2 worm cellular contexts compared by ENCODE assay signal in the genomic region with DNA sequence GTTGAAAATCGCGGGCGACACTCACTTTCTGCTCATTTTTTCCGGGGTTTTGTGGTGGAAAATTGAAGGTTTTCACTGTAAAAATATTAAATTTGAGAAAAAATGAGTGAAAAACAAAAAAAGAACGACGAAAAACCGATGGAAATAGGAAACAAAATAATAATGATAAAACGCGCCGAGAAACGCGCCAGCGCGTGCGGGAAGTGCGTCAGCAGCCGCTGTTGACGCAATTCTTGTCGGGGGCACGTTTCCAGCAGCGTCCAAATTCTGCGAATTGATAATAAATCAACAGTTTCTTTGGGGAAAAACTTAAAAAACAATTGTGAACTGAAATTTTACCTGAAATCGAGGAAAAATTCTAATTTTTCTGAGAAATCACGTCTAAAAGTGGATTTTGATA.
TF ChIP-seq lines count a peak whose summit lies in the region.

A gene (minus strand): TSS at position 36 of the 400 bp plus-strand sequence.

TF ChIP-seq in whole organism, L4 larva, 104 proteins besides CTCF, POLR2A, EP300 and RAD21 (continued from another document):
- no peak for TF ChIP-seq lir-3 (tag; optimal IDR thresholded peaks at IDR 0.05; lab: Kevin White, UChicago)
- peak; percentile 15 for TF ChIP-seq nhr-25 (tag; optimal IDR thresholded peaks at IDR 0.05; lab: Kevin White, UChicago; ENCODE audit: borderline replicate concordance, insufficient read depth)
- TF ChIP-seq ceh-20 (GFP tag; IDR thresholded peaks at IDR 0.05; lab: Robert Waterston, UW), result no peak
- no peak; the same call in 1 of the 2 replicates for TF ChIP-seq zfp-3 (GFP tag; conservative IDR thresholded peaks at IDR 0.05; lab: Robert Waterston, UW)
- 0 out of 2 replicates have a peak, but pooled peaks have one; percentile 7 for TF ChIP-seq D1046.2 (GFP tag; IDR thresholded peaks at IDR 0.05; lab: Robert Waterston, UW)
- TF ChIP-seq pqm-1 (tag; optimal IDR thresholded peaks at IDR 0.05; lab: Kevin White, UChicago), result no peak
- TF ChIP-seq tag-97 (GFP tag; IDR thresholded peaks at IDR 0.05; lab: Robert Waterston, UW), result no peak
- TF ChIP-seq Y105C5A.15 (GFP tag; IDR thresholded peaks at IDR 0.05; lab: Robert Waterston, UW), result no peak
- TF ChIP-seq ZK546.5 (tag; optimal IDR thresholded peaks at IDR 0.05; lab: Kevin White, UChicago), result no peak
- peak; percentile 59 for TF ChIP-seq lin-13 (GFP tag; optimal IDR thresholded peaks at IDR 0.05; lab: Kevin White, UChicago)
- TF ChIP-seq lin-38 (GFP tag; IDR thresholded peaks at IDR 0.05; lab: Robert Waterston, UW), result peak; percentile 85
- no peak for TF ChIP-seq egl-27 (tag; optimal IDR thresholded peaks at IDR 0.05; lab: Kevin White, UChicago)
- TF ChIP-seq hif-1 (tag; optimal IDR thresholded peaks at IDR 0.05; lab: Kevin White, UChicago), result peak in 1 of 2 experiments; percentile 61
- TF ChIP-seq nhr-41 (GFP tag; IDR thresholded peaks at IDR 0.05; lab: Robert Waterston, UW), result no peak
- TF ChIP-seq ceh-82 (tag; optimal IDR thresholded peaks at IDR 0.05; lab: Kevin White, UChicago), result no peak
- peak; percentile 92 for TF ChIP-seq mes-2 (tag; optimal IDR thresholded peaks at IDR 0.05; lab: Kevin White, UChicago; ENCODE audit: poor library complexity, severe bottlenecking)
- peak; percentile 43 for TF ChIP-seq nhr-28 (tag; optimal IDR thresholded peaks at IDR 0.05; lab: Kevin White, UChicago)
- TF ChIP-seq Y75B8A.6 (GFP tag; IDR thresholded peaks at IDR 0.05; lab: Robert Waterston, UW), result no peak
- no peak for TF ChIP-seq ztf-11 (tag; optimal IDR thresholded peaks at IDR 0.05; lab: Kevin White, UChicago)
- no peak for TF ChIP-seq dmd-8 (GFP tag; IDR thresholded peaks at IDR 0.05; lab: Robert Waterston, UW)
- TF ChIP-seq pha-4 (GFP tag; IDR thresholded peaks at IDR 0.05; lab: Robert Waterston, UW), result peak; percentile 67
- no peak for TF ChIP-seq pha-4 (tag; optimal IDR thresholded peaks at IDR 0.05; lab: Kevin White, UChicago)
- TF ChIP-seq aly-2 (tag; optimal IDR thresholded peaks at IDR 0.05; lab: Kevin White, UChicago), result no peak
- TF ChIP-seq ceh-28 (tag; optimal IDR thresholded peaks at IDR 0.05; lab: Kevin White, UChicago), result no peak
- TF ChIP-seq mdl-1 (tag; optimal IDR thresholded peaks at IDR 0.05; lab: Kevin White, UChicago), result peak in 1 of 2 experiments; percentile 52
- TF ChIP-seq gei-8 (GFP tag; optimal IDR thresholded peaks at IDR 0.05; lab: Kevin White, UChicago), result no peak
- peak; percentile 78 for TF ChIP-seq nhr-102 (tag; optimal IDR thresholded peaks at IDR 0.05; lab: Kevin White, UChicago)
- no peak for TF ChIP-seq zag-1 (tag; optimal IDR thresholded peaks at IDR 0.05; lab: Kevin White, UChicago)
- peak; percentile 48 for TF ChIP-seq F37D6.2 (tag; optimal IDR thresholded peaks at IDR 0.05; lab: Kevin White, UChicago)
- TF ChIP-seq daf-16 (GFP tag; optimal IDR thresholded peaks at IDR 0.05; lab: Kevin White, UChicago), result no peak
- peak; percentile 34 for TF ChIP-seq daf-16 (tag; optimal IDR thresholded peaks at IDR 0.05; lab: Kevin White, UChicago)
- TF ChIP-seq lim-7 (GFP tag; IDR thresholded peaks at IDR 0.05; lab: Robert Waterston, UW), result no peak
- TF ChIP-seq lin-1 (GFP tag; IDR thresholded peaks at IDR 0.05; lab: Robert Waterston, UW), result no peak
- TF ChIP-seq snpc-1.2 (GFP tag; IDR thresholded peaks at IDR 0.05; lab: Robert Waterston, UW), result no peak
- no peak for TF ChIP-seq ctbp-1 (GFP tag; IDR thresholded peaks at IDR 0.05; lab: Robert Waterston, UW)
- TF ChIP-seq nhr-76 (tag; optimal IDR thresholded peaks at IDR 0.05; lab: Kevin White, UChicago), result no peak
- TF ChIP-seq mxl-3 (GFP tag; optimal IDR thresholded peaks at IDR 0.05; lab: Kevin White, UChicago), result peak; percentile 65
- no peak for TF ChIP-seq ceh-32 (tag; optimal IDR thresholded peaks at IDR 0.05; lab: Kevin White, UChicago; ENCODE audit: poor library complexity)
- TF ChIP-seq saeg-2 (GFP tag; IDR thresholded peaks at IDR 0.05; lab: Robert Waterston, UW), result no peak
- no peak for TF ChIP-seq daf-19 (GFP tag; conservative IDR thresholded peaks at IDR 0.05; lab: Robert Waterston, UW)
- peak; percentile 72 for TF ChIP-seq dmd-6 (GFP tag; IDR thresholded peaks at IDR 0.05; lab: Robert Waterston, UW)
- peak; percentile 67 for TF ChIP-seq hlh-30 (tag; optimal IDR thresholded peaks at IDR 0.05; lab: Kevin White, UChicago; ENCODE audit: insufficient read depth)
- TF ChIP-seq fkh-10 (GFP tag; optimal IDR thresholded peaks at IDR 0.05; lab: Kevin White, UChicago), result peak; percentile 34
- no peak for TF ChIP-seq F26F4.8 (GFP tag; conservative IDR thresholded peaks at IDR 0.05; lab: Robert Waterston, UW)
- TF ChIP-seq madf-9 (GFP tag; conservative IDR thresholded peaks at IDR 0.05; lab: Robert Waterston, UW), result no peak
- TF ChIP-seq lin-15B (tag; optimal IDR thresholded peaks at IDR 0.05; lab: Kevin White, UChicago), result no peak
- TF ChIP-seq mdt-29 (GFP tag; IDR thresholded peaks at IDR 0.05; lab: Robert Waterston, UW), result no peak
- TF ChIP-seq F44E2.7 (GFP tag; IDR thresholded peaks at IDR 0.05; lab: Robert Waterston, UW), result no peak
- peak; percentile 25 for TF ChIP-seq F10B5.3 (tag; optimal IDR thresholded peaks at IDR 0.05; lab: Kevin White, UChicago)
TF ChIP-seq in whole organism, L4 larva: peak in this region for 38.

TF ChIP-seq in whole organism, late embryonic, 69 proteins besides CTCF, POLR2A, EP300 and RAD21 (continued from another document):
- TF ChIP-seq ceh-48 (tag; optimal IDR thresholded peaks at IDR 0.05; lab: Kevin White, UChicago), result peak; percentile 7
- no peak for TF ChIP-seq dve-1 (tag; optimal IDR thresholded peaks at IDR 0.05; lab: Kevin White, UChicago)
- TF ChIP-seq tbx-7 (tag; optimal IDR thresholded peaks at IDR 0.05; lab: Kevin White, UChicago), result no peak
- no peak for TF ChIP-seq ahr-1 (tag; optimal IDR thresholded peaks at IDR 0.05; lab: Kevin White, UChicago)
- TF ChIP-seq madf-2 (tag; optimal IDR thresholded peaks at IDR 0.05; lab: Kevin White, UChicago), result no peak
- TF ChIP-seq lin-11 (tag; optimal IDR thresholded peaks at IDR 0.05; lab: Kevin White, UChicago), result peak; percentile 19
